3 worm cellular contexts compared by ENCODE assay signal in genomic region chrX:9436843-9437312, ce11.
TF ChIP-seq lines count a peak whose summit lies in the region.

Gene tbb-4, minus strand, starts transcription at chrX:9436893.

TF ChIP-seq in whole organism, L1 larva, 84 proteins besides CTCF, POLR2A, EP300 and RAD21:
- TF ChIP-seq dpl-1 (GFP tag; optimal IDR thresholded peaks at IDR 0.05; lab: Kevin White, UChicago), result no peak
- TF ChIP-seq fkh-8 (tag; optimal IDR thresholded peaks at IDR 0.05; lab: Kevin White, UChicago), result peak; percentile 80

TF ChIP-seq in whole organism, mixed stage, embryonic, 35 proteins besides CTCF, POLR2A, EP300 and RAD21:
- no peak for TF ChIP-seq mep-1 (tag; optimal IDR thresholded peaks at IDR 0.05; lab: Kevin White, UChicago)
- peak; percentile 51 for TF ChIP-seq lin-32 (GFP tag; optimal IDR thresholded peaks at IDR 0.05; lab: Kevin White, UChicago)

TF ChIP-seq in whole organism, young adult, 124 proteins besides CTCF, POLR2A, EP300 and RAD21:
- peak; percentile 63; the same call in 1 of the 2 replicates for TF ChIP-seq zfh-2 (GFP tag; conservative IDR thresholded peaks at IDR 0.05; lab: Robert Waterston, UW)
- TF ChIP-seq Y67H2A.10 (GFP tag; conservative IDR thresholded peaks at IDR 0.05; lab: Robert Waterston, UW), result no peak
- no peak for TF ChIP-seq somi-1 (GFP tag; optimal IDR thresholded peaks at IDR 0.05; lab: Kevin White, UChicago)
- no peak for TF ChIP-seq sptf-2 (GFP tag; optimal IDR thresholded peaks at IDR 0.05; lab: Kevin White, UChicago)
- no peak for TF ChIP-seq efl-1 (GFP tag; optimal IDR thresholded peaks at IDR 0.05; lab: Kevin White, UChicago)
- TF ChIP-seq ceh-91 (GFP tag; IDR thresholded peaks at IDR 0.05; lab: Robert Waterston, UW), result no peak
